Worm (Caenorhabditis elegans) whole organism, young adult: Measurements from ENCODE around the gene fbxa-51.

Experiments
- B0261.1 ChIP-seq: sonication (generic microtip); optimal IDR thresholded peaks from 2 replicates; lab custom pipeline; 2016; ENCODE audit warnings: mild to moderate bottlenecking, missing genetic modification characterization, moderate library complexity, missing compliant biosample characterization
- F10E7.11 ChIP-seq: sonication (generic microtip); optimal IDR thresholded peaks from 2 replicates; lab custom pipeline; 2017; ENCODE audit warnings: mild to moderate bottlenecking, missing genetic modification characterization, moderate library complexity, missing compliant biosample characterization
- ama-1 ChIP-seq, 3 experiments: fragments of 150-350 bp in 1 of 3; sonication (generic microtip) in 2 of 3; optimal IDR thresholded peaks; 2 replicates each; lab custom pipeline; 2014 to 2018; ENCODE audit warnings: missing biosample characterization in 2 of 3, missing genetic modification characterization in 2 of 3, missing genetic modification reagents in 2 of 3
- attf-5 ChIP-seq: fragments of 200-800 bp; sonication (Bioruptor generic); optimal IDR thresholded peaks from 2 replicates; lab custom pipeline; 2018; ENCODE audit warnings: mild to moderate bottlenecking, missing genetic modification characterization, missing compliant biosample characterization
- ceh-58 ChIP-seq: fragments of 200-800 bp; sonication (Bioruptor generic); IDR thresholded peaks from 2 replicates; pipeline ENCODE4 v1.3.6; 2022; ENCODE audit warnings: missing genetic modification characterization, missing compliant biosample characterization
- mes-4 ChIP-seq: sonication (generic microtip); optimal IDR thresholded peaks from 2 replicates; lab custom pipeline; 2016; ENCODE audit warnings: missing genotype, missing genetic modification characterization, missing compliant biosample characterization
- tbp1 ChIP-seq: fragments of 200-800 bp; sonication (Bioruptor generic); optimal IDR thresholded peaks from 2 replicates; lab custom pipeline; 2018; ENCODE audit warnings: mild to moderate bottlenecking, missing genetic modification characterization, missing compliant biosample characterization
- tlf-1 ChIP-seq: fragments of 200-800 bp; sonication (Bioruptor generic); optimal IDR thresholded peaks from 2 replicates; lab custom pipeline; 2018; ENCODE audit warnings: mild to moderate bottlenecking, missing genetic modification characterization, missing compliant biosample characterization
- unc-62 ChIP-seq: fragments of 150-350 bp; optimal IDR thresholded peaks from 2 replicates; lab custom pipeline; 2014; ENCODE audit warnings: missing biosample characterization, missing genetic modification reagents, missing genetic modification characterization

- TF ChIP-seq F10E7.11 (tag; lab: Kevin White, UChicago) (no peak), mes-4 (no peak), B0261.1 (tag; lab: Kevin White, UChicago) (no peak), attf-5 (GFP tag; lab: Kevin White, UChicago) (no peak), tbp1 (GFP tag; lab: Kevin White, UChicago) (no peak), ceh-58 (GFP tag; lab: Robert Waterston, UW) (no peak), unc-62 (GFP tag; lab: Kevin White, UChicago) (no peak), tlf-1 (GFP tag; lab: Kevin White, UChicago) (no peak), ama-1 (optimal IDR thresholded peaks at IDR 0.05; lab: Kevin White, UChicago) (no peak), ama-1 (GFP tag; optimal IDR thresholded peaks at IDR 0.05; lab: Kevin White, UChicago) (no peak)
Measured at ce11 chrIII:952184-952583, 9.9 kb upstream of the fbxa-51 start, which contains the start of gene fbxa-10.
